Worm (Caenorhabditis elegans) whole organism, dauer: ENCODE results near the gene zip-8.

ENCODE experiments used
- unc-62 ChIP-seq: sonication (generic microtip); optimal IDR thresholded peaks from 2 replicates; lab custom pipeline; 2017; ENCODE audit warnings: missing biosample characterization, missing genetic modification reagents, missing genetic modification characterization

Gene zip-8

DNA sequence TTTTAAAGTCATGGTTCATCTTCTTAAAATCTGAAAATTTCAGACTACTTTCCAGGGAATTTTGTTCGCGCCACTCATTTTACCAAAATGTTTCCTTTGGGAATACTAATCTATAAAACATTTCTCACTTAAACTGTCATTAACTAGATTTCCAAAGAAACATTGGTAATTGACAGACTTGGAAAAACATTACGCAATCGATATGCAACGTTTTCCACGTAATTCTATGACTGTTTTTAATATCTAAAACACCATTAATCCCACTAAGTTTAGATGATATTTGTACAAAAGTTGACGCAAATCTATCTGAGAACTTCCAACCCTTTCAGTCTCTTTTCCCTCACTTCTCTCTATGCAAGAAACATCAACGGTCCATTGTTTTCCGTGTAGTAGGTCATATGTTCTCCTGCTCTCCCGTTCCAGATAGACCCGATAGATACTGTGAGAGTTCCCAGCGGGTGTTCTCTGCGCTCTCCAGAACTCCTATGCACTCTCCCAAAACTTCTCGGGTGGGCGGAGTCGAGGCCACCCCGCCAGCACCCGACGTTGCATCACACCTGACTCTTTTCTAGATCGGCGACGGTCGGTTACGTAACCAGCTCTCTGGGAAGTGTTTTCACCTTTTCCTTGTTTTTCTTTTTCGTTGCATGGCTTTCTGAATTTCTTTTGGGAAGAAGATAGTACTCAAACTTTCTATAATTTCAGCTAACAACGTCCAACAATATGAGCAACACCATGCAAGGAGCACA is at the start of gene zip-8:
zip-8 (plus strand) TSS at position 700 of the 749 bp plus-strand sequence.
- no peak for TF ChIP-seq unc-62 (GFP tag; lab: Kevin White, UChicago)

DNA sequence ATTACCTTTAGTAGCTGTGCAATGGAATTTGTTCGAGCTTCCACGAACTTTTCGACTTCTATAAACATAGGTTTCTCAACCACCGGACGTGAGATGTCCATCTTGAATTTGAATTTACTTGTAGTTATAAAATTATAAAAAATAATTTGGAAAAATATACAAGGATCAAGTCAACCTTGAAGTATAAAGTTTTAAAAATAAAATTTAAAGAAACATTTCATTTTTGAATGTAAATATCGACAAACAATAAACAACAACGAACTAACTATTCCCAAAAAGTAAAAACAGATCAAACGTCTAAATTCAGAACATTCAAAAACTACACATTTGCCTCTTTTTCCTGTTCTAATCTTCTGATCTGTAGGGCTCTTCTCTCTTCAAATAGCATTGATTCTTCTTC is 47.9 kb upstream of the zip-8 start, which contains the start of gene popl-1:
popl-1 (minus strand) TSS at position 101 of the 400 bp plus-strand sequence.
- TF ChIP-seq unc-62 (GFP tag; lab: Kevin White, UChicago): no peak

DNA sequence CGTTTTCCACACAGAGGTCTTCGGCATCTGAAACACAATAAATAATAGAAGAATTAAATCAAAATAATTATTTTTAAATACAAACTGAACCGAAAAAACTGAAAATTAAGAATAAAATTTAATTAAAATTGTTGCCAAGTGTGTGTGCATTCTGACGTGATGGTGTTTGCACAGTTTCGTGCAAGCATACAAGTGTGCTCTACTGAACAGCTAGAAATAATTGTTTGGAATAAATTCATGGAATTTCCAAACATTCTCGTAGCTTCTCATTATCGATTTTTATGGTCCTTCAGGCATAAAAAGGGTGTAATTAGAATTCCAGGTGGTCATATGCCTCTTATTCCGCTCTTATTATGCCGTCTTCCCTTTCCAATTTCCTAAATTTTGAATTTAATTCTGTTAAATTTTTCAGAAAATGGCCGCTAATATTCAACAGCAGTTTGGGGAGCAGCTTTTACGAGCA is 47.0 kb upstream of the zip-8 start, which contains the start of the genes mrps-17 and txdc-9:
mrps-17 (minus strand) TSS at position 33 of the 463 bp plus-strand sequence.
txdc-9 (plus strand) TSS at position 413 of the 463 bp plus-strand sequence.
- no peak for TF ChIP-seq unc-62 (GFP tag; lab: Kevin White, UChicago)

DNA sequence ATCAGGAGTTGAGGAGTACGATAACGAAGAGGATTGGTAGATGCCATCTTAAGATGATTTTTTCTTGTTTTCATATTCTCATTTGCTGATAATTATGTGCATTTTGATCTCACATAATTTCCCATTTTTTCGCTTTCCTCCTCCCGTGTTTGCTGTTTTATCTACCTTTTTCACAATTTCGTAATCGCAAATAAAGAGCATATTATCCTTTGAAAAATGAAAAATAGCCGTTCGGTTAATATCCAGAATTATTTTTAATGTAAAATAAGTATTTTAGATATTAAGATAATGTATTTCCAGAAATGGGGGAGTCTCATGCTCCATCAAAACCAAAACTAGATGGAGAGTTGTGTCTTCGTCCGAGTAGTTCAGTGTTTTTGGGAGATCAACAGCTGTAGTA is 45.8 kb upstream of the zip-8 start, which contains the start of gene vps-16:
vps-16 (plus strand) TSS at position 301 of the 400 bp plus-strand sequence.
- TF ChIP-seq unc-62 (GFP tag; lab: Kevin White, UChicago): no peak

DNA sequence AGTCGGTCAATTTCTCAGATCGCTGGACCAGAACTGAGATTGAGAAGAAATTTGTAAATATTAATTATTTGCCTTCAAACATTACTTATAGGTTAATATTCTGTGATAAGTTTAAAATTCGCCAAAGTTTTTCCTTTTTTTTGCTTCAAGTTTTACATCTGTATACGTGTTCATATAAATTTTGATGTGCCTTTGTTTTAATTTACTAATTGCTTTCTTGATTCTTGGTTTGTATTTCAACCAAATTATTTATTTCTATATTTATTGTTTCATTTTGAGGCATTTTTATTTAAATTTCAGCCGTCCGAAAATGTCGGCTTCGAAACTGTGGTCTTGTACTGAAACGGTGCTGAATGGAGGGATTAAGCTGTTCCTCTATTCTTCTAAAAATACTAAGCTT is 42.4 kb upstream of the zip-8 start, which contains the start of gene C05D11.1:
C05D11.1 (plus strand) TSS at position 301 of the 400 bp plus-strand sequence.
- TF ChIP-seq unc-62 (GFP tag; lab: Kevin White, UChicago): no peak

DNA sequence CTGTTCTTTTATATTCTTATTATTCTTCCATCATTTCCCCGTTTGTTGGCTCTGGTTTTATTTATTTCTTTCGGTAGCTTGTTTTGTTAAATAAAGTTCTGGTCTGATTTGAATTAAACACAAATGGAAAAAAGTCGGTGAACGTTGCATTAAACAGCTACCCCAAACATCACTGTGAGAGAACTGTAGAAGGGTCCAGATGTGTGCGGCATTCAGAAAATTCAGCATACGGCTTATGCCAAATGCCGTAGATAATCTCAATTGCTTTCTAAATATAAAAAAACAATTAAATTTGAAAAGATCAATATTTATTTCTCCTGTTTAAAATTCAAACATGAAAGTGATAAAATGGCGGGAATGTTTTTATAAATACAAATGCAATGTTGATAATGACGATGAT is 38.9 kb upstream of the zip-8 start:
- TF ChIP-seq unc-62 (GFP tag; lab: Kevin White, UChicago): no peak

DNA sequence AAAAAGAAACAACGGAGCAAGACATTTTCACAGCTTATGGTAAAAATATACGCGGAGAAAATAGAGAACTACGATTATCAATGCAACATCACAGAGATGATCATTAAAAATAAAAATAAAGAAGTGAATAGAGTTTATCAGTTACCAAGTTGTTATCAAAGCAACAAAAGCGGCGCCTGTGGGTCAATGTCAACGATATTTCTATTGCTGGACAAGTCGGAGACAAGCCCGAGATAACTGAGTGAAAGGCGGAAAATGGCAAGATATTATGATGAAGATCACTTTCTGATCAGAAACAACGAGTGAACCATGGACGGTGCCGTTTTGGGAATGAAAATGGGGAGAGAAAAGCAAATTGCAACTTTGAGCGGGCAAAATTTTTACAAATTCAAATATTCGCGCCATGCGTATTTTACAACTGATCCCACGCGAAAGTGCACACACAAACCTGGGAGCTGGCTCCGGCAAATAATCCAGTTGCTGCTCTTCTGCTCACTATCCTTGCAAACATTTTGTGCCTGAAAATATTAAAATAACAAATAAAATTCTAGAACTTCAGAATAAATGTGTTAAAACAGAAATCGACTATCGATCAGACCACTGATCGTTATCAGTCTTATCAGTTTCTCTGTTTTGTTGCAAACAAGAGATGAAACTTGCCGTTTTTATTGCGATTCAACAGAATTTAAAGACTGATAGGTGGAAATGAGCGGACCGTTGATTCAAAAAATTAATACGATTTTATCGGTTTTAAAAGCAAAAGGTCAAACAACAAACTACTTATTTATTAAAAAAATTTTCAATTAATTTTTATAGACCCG is 36.2 kb upstream of the zip-8 start, which contains the start of gene mel-32:
mel-32 (minus strand) TSS at position 696 of the 821 bp plus-strand sequence.
- no peak for TF ChIP-seq unc-62 (GFP tag; lab: Kevin White, UChicago)

DNA sequence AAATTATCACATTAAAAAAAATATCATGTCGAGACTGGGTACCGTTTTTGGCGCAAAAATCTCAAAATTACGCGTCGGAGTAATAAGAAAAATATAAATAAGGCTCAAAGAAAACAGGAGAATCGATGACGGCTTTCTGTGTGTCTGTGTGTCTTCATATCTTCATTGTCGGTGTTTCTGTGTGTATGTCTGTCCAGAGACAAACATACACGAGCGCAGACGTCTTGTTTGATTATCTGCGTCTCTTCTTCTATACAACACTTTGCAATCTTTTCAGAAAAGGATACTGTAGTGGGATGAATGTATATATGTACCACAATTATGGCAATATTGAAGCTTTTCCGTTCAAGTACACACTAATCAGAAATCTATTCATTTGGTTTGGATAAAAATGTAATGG is 34.4 kb upstream of the zip-8 start, which contains the start of gene C05D11.13:
C05D11.13 (minus strand) TSS at position 252 of the 400 bp plus-strand sequence.
- no peak for TF ChIP-seq unc-62 (GFP tag; lab: Kevin White, UChicago)

DNA sequence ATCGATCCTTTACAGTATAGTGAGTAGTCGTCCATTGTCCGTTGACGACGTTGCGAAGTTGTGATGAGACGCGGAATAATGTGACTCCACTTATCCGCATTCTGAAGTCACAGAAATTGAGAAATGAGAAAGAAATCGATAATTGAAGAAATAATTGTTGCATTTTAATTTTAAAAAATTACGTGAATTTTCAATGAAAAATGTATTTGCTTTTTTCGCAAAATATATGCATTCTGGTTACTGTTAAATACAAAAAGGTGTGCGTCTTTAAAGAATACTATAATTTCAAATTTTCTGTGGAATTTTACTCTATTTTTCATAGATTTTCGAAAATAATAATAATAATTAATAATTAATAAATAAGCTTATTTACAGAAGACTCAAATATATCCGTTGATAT is 31.9 kb upstream of the zip-8 start, which contains the start of gene let-721:
let-721 (minus strand) TSS at position 101 of the 400 bp plus-strand sequence.
- TF ChIP-seq unc-62 (GFP tag; lab: Kevin White, UChicago): no peak

DNA sequence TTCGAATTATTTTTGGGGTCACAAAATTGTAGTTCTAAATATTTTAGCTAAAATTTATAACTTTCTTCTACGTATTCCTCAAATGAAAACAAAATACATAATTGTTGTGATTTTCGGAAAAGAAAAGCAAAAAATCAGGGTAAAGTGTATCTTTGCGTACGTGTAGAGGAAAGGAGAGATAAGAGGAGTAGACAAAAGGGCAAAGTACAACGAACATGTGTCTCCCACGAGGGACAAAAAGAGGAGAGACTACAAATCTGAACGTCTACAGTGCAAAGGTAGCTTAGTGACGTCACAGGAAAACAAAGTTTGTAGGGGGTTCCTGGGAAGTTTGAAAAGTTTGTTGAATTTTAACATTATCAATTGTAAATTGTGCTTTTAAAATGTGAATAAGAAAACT is 31.2 kb upstream of the zip-8 start:
- TF ChIP-seq unc-62 (GFP tag; lab: Kevin White, UChicago): no peak

DNA sequence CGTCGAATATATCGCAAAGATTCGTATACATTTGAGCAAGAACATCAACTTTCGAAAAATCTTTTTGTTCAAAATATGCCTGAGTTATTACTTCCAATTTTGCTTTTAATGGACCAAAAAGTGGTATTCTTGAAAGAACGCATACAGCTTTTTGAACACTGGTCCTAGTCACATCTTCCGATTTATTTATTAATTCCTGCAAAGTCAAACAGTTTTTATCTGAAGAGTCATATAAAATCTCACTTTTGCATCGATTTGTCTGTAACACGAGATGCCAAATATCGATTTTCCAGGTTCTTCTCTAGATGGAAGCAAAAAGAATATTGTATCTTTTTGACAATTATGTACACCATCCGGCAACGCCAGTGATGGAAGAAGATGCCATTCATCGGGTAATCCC is 28.9 kb upstream of the zip-8 start:
- TF ChIP-seq unc-62 (GFP tag; lab: Kevin White, UChicago): no peak

DNA sequence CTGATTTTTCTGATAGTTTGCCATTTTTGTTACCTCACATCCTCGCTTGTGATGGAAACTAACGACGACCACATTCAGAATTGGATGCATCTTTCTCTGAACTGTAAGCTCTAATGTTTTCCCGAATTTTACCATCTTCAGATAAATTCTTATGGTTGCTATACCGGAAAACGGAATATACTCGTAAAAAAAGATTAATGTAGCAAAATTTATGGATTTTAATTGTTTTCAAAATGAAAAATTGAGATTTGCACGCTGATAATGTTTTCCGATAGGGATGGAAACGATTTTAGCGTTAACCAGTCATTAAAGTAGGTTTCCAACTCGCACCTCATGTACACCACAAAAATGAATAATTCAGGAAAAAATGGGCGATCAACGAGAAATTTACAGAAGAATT is 28.2 kb upstream of the zip-8 start, which contains the start of gene T26A5.6:
T26A5.6 (minus strand) TSS at position 101 of the 400 bp plus-strand sequence.
- no peak for TF ChIP-seq unc-62 (GFP tag; lab: Kevin White, UChicago)

DNA sequence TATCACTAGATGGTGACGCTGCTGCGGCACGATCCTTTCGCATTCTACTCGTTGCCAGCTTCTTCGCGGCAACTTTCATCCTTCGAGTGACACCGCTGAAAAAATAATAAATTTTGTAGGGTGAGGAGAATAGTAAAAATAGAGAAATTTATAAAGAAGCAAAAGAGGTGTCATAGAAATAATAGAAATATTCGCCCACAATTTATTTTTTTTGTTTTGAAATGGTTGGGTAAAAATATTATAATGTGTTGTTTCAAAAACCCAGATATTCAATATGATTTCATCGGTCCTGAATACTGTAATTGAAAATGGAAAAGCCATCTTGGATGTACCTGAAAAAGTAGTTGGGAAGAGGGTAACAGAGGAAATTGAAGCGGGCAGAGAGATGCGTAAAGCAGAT is 26.5 kb upstream of the zip-8 start, which contains the start of gene set-1:
set-1 (minus strand) TSS at position 101 of the 400 bp plus-strand sequence.
- TF ChIP-seq unc-62 (GFP tag; lab: Kevin White, UChicago): no peak

DNA sequence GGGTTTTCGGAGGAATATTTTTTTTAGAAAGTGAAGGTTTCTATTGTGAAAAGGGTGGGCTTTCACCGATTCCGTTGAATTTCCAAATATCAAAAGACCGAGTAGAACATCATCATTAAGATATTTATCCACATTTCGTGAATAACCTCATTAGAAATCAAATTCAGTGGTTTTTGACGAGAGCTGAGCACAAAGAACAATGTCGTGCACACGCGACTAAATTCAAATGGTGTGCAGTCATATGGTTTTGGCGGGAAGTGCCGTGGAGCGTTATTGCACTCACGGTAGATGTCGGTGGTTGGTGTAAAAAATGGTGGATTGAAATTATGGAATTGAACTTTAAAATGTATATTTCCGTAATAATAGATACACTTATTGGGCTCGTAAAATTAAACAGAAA is 26.1 kb upstream of the zip-8 start:
- no peak for TF ChIP-seq unc-62 (GFP tag; lab: Kevin White, UChicago)

DNA sequence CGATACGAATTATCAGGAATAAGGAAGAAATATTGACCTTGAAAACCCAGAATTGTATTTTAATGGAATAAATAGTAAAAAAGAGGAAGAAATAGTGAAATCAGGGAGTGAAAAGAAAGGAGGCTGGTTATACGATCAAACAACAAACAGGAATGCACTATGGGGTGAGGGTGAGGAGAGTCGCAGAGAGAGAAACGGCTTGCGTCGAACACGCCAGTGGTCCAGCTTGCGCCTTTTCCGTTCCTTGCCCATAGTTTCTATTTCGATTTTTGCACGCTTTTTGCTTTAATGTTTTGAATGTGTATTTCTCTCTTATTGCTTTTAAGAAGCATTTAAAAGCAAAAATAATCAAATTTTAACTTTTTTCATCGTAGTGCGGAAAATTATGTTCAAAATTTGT is 25.1 kb upstream of the zip-8 start:
- TF ChIP-seq unc-62 (GFP tag; lab: Kevin White, UChicago): no peak
